Fruit fly (Drosophila melanogaster) whole organism, embryonic: ENCODE results near the gene CG34134.

ENCODE experiments used
- Atf-2 ChIP-seq: fragments of 200-800 bp; sonication (Bioruptor generic); optimal IDR thresholded peaks from 2 replicates; lab custom pipeline; 2016; ENCODE audit warnings: missing biosample characterization, missing genetic modification characterization
- CG12104 ChIP-seq: fragments of 200-800 bp; sonication (Bioruptor generic); optimal IDR thresholded peaks from 3 replicates; lab custom pipeline; 2016; ENCODE audit warnings: missing biosample characterization, missing genetic modification characterization
- CG12236 ChIP-seq: fragments of 200-800 bp; sonication (Bioruptor generic); optimal IDR thresholded peaks from 2 replicates; lab custom pipeline; 2016; ENCODE audit warnings: missing biosample characterization, missing genetic modification characterization
- CG12769 ChIP-seq: fragments of 200-800 bp; sonication (Bioruptor generic); optimal IDR thresholded peaks from 2 replicates; lab custom pipeline; 2019; ENCODE audit warnings: missing biosample characterization, mild to moderate bottlenecking, missing genetic modification characterization, moderate library complexity
- CG13123 ChIP-seq: fragments of 200-800 bp; sonication (Bioruptor generic); optimal IDR thresholded peaks from 2 replicates; lab custom pipeline; 2016; ENCODE audit warnings: missing biosample characterization, missing genetic modification characterization
- CG14014 ChIP-seq: fragments of 200-800 bp; sonication (Bioruptor generic); IDR thresholded peaks from 2 replicates; pipeline ENCODE4 v1.3.6; 2022; ENCODE audit warnings: missing biosample characterization, missing genetic modification characterization
- CG14965 ChIP-seq: fragments of 200-800 bp; sonication (Bioruptor generic); optimal IDR thresholded peaks from 2 replicates; lab custom pipeline; 2016; ENCODE audit warnings: missing biosample characterization, missing genetic modification characterization, borderline replicate concordance
- CG15696 ChIP-seq: fragments of 200-800 bp; sonication (Bioruptor generic); optimal IDR thresholded peaks from 2 replicates; lab custom pipeline; 2019; ENCODE audit warnings: missing biosample characterization, mild to moderate bottlenecking, missing genetic modification characterization, moderate library complexity
- CG17612 ChIP-seq: fragments of 200-800 bp; sonication (Bioruptor generic); IDR thresholded peaks from 2 replicates; pipeline ENCODE4 v1.3.6; 2022; ENCODE audit warnings: missing biosample characterization, missing genetic modification characterization
- CG30431 ChIP-seq: fragments of 200-800 bp; sonication (Bioruptor generic); optimal IDR thresholded peaks from 2 replicates; lab custom pipeline; 2017; ENCODE audit warnings: missing biosample characterization, missing genetic modification characterization
- CG31441 ChIP-seq: fragments of 200-800 bp; sonication (Bioruptor generic); IDR thresholded peaks from 2 replicates; pipeline ENCODE4 v1.3.6; 2022; ENCODE audit warnings: missing biosample characterization, missing genetic modification characterization
- CG32772 ChIP-seq: fragments of 200-800 bp; sonication (Bioruptor generic); IDR thresholded peaks from 2 replicates; pipeline ENCODE4 v1.3.6; 2022; ENCODE audit warnings: missing biosample characterization, missing genetic modification characterization
- CG3847 ChIP-seq: fragments of 200-800 bp; sonication (Bioruptor generic); IDR thresholded peaks from 2 replicates; pipeline ENCODE4 v1.3.6; 2022; ENCODE audit warnings: missing biosample characterization, missing genetic modification characterization
- CG4282 ChIP-seq: fragments of 200-800 bp; sonication (Bioruptor generic); optimal IDR thresholded peaks from 2 replicates; lab custom pipeline; 2016; ENCODE audit warnings: missing biosample characterization, missing genetic modification characterization
- CG4617 ChIP-seq: fragments of 200-800 bp; sonication (Bioruptor generic); optimal IDR thresholded peaks from 3 replicates; lab custom pipeline; 2016; ENCODE audit warnings: missing biosample characterization, missing genetic modification characterization, borderline replicate concordance
- CG4730 ChIP-seq: fragments of 200-800 bp; sonication (Bioruptor generic); IDR thresholded peaks from 2 replicates; pipeline ENCODE4 v1.3.6; 2022; ENCODE audit warnings: missing biosample characterization, missing genetic modification characterization
- CG7357 ChIP-seq: fragments of 200-800 bp; sonication (Bioruptor generic); IDR thresholded peaks from 3 replicates; pipeline ENCODE4 v1.3.6; 2022; ENCODE audit warnings: missing biosample characterization, missing genetic modification characterization
- CG7963 ChIP-seq: fragments of 200-800 bp; sonication (Bioruptor generic); IDR thresholded peaks from 3 replicates; pipeline ENCODE4 v1.3.6; 2022; ENCODE audit warnings: missing biosample characterization, missing genetic modification characterization; ENCODE audit not compliant: partially characterized antibody
- CG8388 ChIP-seq: fragments of 200-800 bp; sonication (Bioruptor generic); optimal IDR thresholded peaks from 2 replicates; lab custom pipeline; 2019; ENCODE audit warnings: missing biosample characterization, mild to moderate bottlenecking, missing genetic modification characterization, moderate library complexity
- CG8924 ChIP-seq: fragments of 200-800 bp; optimal IDR thresholded peaks from 3 replicates; lab custom pipeline; 2019; ENCODE audit warnings: missing biosample characterization, mild to moderate bottlenecking, missing genetic modification characterization, moderate library complexity
- CG9609 ChIP-seq: fragments of 200-800 bp; sonication (Bioruptor generic); optimal IDR thresholded peaks from 3 replicates; lab custom pipeline; 2016; ENCODE audit warnings: missing biosample characterization, missing genetic modification characterization
- CG9876 ChIP-seq: fragments of 200-800 bp; sonication (Bioruptor generic); optimal IDR thresholded peaks from 2 replicates; lab custom pipeline; 2016; ENCODE audit warnings: missing biosample characterization, missing genetic modification characterization
- CTCF ChIP-seq: fragments of 200-800 bp; sonication (Bioruptor generic); optimal IDR thresholded peaks from 2 replicates; lab custom pipeline; 2017; ENCODE audit warnings: missing biosample characterization, mild to moderate bottlenecking, missing genetic modification characterization, moderate library complexity
- Doc2 ChIP-seq: fragments of 200-800 bp; sonication (Bioruptor generic); IDR thresholded peaks from 2 replicates; pipeline ENCODE4 v1.3.6; 2022; ENCODE audit warnings: missing biosample characterization, missing genetic modification characterization
- Elba2 ChIP-seq: fragments of 200-800 bp; sonication (Bioruptor generic); optimal IDR thresholded peaks from 3 replicates; lab custom pipeline; 2016; ENCODE audit warnings: missing biosample characterization, missing genetic modification characterization
- Gug ChIP-seq: fragments of 200-800 bp; sonication (Bioruptor generic); IDR thresholded peaks from 4 replicates; pipeline ENCODE4 v1.3.6; 2022; ENCODE audit warnings: missing biosample characterization, missing genetic modification characterization
- HLH4C ChIP-seq: fragments of 200-800 bp; sonication (Bioruptor generic); IDR thresholded peaks from 3 replicates; pipeline ENCODE4 v1.3.6; 2022; ENCODE audit warnings: missing biosample characterization, missing genetic modification characterization; ENCODE audit not compliant: partially characterized antibody
- Hr51 ChIP-seq, 2 experiments: fragments of 200-800 bp; sonication (Bioruptor generic); optimal IDR thresholded peaks; 2 replicates in 1 of 2; 3 replicates in 1 of 2; lab custom pipeline; 2016 to 2018; ENCODE audit warnings: missing biosample characterization in 2 of 2, missing genetic modification characterization in 2 of 2, mild to moderate bottlenecking in 1 of 2, moderate library complexity in 1 of 2
- MESR4 ChIP-seq: fragments of 200-800 bp; sonication (Bioruptor generic); optimal IDR thresholded peaks from 2 replicates; lab custom pipeline; 2018; ENCODE audit warnings: missing biosample characterization, mild to moderate bottlenecking, missing genetic modification characterization, moderate library complexity
- Mes4 ChIP-seq: fragments of 200-800 bp; sonication (Bioruptor generic); optimal IDR thresholded peaks from 2 replicates; lab custom pipeline; 2016; ENCODE audit warnings: missing biosample characterization, missing genetic modification characterization
- NfI ChIP-seq: fragments of 200-800 bp; sonication (Bioruptor generic); optimal IDR thresholded peaks from 3 replicates; lab custom pipeline; 2018; ENCODE audit warnings: missing biosample characterization, mild to moderate bottlenecking, missing genetic modification characterization, moderate library complexity
- Opbp ChIP-seq: fragments of 200-800 bp; sonication (Bioruptor generic); IDR thresholded peaks from 3 replicates; pipeline ENCODE4 v1.3.6; 2022; ENCODE audit warnings: missing biosample characterization, missing genetic modification characterization; ENCODE audit not compliant: partially characterized antibody
- Side ChIP-seq: fragments of 200-800 bp; sonication (Bioruptor generic); optimal IDR thresholded peaks from 2 replicates; lab custom pipeline; 2016; ENCODE audit warnings: missing biosample characterization, missing genetic modification characterization
- Sry-δ ChIP-seq: fragments of 200-800 bp; sonication (Bioruptor generic); optimal IDR thresholded peaks from 2 replicates; lab custom pipeline; 2016; ENCODE audit warnings: missing biosample characterization, missing genetic modification characterization
- btn ChIP-seq: fragments of 200-800 bp; sonication (Bioruptor generic); optimal IDR thresholded peaks from 2 replicates; lab custom pipeline; 2016; ENCODE audit warnings: missing biosample characterization, missing genetic modification characterization
- cas ChIP-seq: fragments of 200-800 bp; sonication (Bioruptor generic); IDR thresholded peaks from 2 replicates; pipeline ENCODE4 v1.3.6; 2022; ENCODE audit warnings: missing biosample characterization, missing genetic modification characterization
- chif ChIP-seq, 2 experiments: fragments of 200-800 bp; sonication (Bioruptor generic); optimal IDR thresholded peaks; 3 replicates each; lab custom pipeline; 2016; ENCODE audit warnings: missing biosample characterization in 2 of 2, missing genetic modification characterization in 2 of 2
- crp ChIP-seq, 2 experiments: fragments of 200-800 bp; sonication (Bioruptor generic); optimal IDR thresholded peaks; 2 replicates in 1 of 2; 3 replicates in 1 of 2; lab custom pipeline; 2017; ENCODE audit warnings: missing biosample characterization in 2 of 2, missing genetic modification characterization in 2 of 2, mild to moderate bottlenecking in 1 of 2, moderate library complexity in 1 of 2
- dan ChIP-seq: fragments of 200-800 bp; sonication (Bioruptor generic); IDR thresholded peaks from 2 replicates; pipeline ENCODE4 v1.3.6; 2022; ENCODE audit warnings: missing biosample characterization, missing genetic modification characterization
- dmrt99B ChIP-seq: fragments of 200-800 bp; sonication (Bioruptor generic); optimal IDR thresholded peaks from 2 replicates; lab custom pipeline; 2018; ENCODE audit warnings: missing biosample characterization, mild to moderate bottlenecking, missing genetic modification characterization, moderate library complexity
- insv ChIP-seq, 2 experiments: fragments of 200-800 bp; sonication (Bioruptor generic); optimal IDR thresholded peaks; 3 replicates each; lab custom pipeline; 2016 to 2018; ENCODE audit warnings: missing biosample characterization in 2 of 2, missing genetic modification characterization in 2 of 2
- inv ChIP-seq: fragments of 200-800 bp; sonication (Bioruptor generic); IDR thresholded peaks from 2 replicates; pipeline ENCODE4 v1.3.6; 2022; ENCODE audit warnings: missing biosample characterization, missing genetic modification characterization; ENCODE audit not compliant: partially characterized antibody
- jing ChIP-seq: fragments of 200-800 bp; sonication (Bioruptor generic); optimal IDR thresholded peaks from 2 replicates; lab custom pipeline; 2018; ENCODE audit warnings: missing biosample characterization, mild to moderate bottlenecking, missing genetic modification characterization
- maf-S ChIP-seq: fragments of 200-800 bp; sonication (Bioruptor generic); optimal IDR thresholded peaks from 2 replicates; lab custom pipeline; 2016; ENCODE audit warnings: missing biosample characterization, missing genetic modification characterization
- pfk ChIP-seq: fragments of 200-800 bp; sonication (Bioruptor generic); optimal IDR thresholded peaks from 2 replicates; lab custom pipeline; 2018; ENCODE audit warnings: missing biosample characterization, mild to moderate bottlenecking, missing genetic modification characterization, moderate library complexity
- pho ChIP-seq: fragments of 200-800 bp; sonication (Bioruptor generic); optimal IDR thresholded peaks from 2 replicates; lab custom pipeline; 2016; ENCODE audit warnings: missing biosample characterization, missing genetic modification characterization
- pita ChIP-seq: fragments of 200-800 bp; sonication (Bioruptor generic); optimal IDR thresholded peaks from 2 replicates; lab custom pipeline; 2017; ENCODE audit warnings: missing biosample characterization, mild to moderate bottlenecking, missing genetic modification characterization
- sens ChIP-seq: fragments of 200-800 bp; sonication (Bioruptor generic); peaks from one replicate; lab custom pipeline; 2016; ENCODE audit warnings: missing biosample characterization, missing genetic modification characterization
- stwl ChIP-seq: fragments of 200-800 bp; sonication (Bioruptor generic); optimal IDR thresholded peaks from 3 replicates; lab custom pipeline; 2018; ENCODE audit warnings: missing biosample characterization, mild to moderate bottlenecking, missing genetic modification characterization, moderate library complexity
- zf30C ChIP-seq: fragments of 200-800 bp; sonication (Bioruptor generic); optimal IDR thresholded peaks from 3 replicates; lab custom pipeline; 2018; ENCODE audit warnings: missing biosample characterization, mild to moderate bottlenecking, missing genetic modification characterization

The CG34134 gene

DNA sequence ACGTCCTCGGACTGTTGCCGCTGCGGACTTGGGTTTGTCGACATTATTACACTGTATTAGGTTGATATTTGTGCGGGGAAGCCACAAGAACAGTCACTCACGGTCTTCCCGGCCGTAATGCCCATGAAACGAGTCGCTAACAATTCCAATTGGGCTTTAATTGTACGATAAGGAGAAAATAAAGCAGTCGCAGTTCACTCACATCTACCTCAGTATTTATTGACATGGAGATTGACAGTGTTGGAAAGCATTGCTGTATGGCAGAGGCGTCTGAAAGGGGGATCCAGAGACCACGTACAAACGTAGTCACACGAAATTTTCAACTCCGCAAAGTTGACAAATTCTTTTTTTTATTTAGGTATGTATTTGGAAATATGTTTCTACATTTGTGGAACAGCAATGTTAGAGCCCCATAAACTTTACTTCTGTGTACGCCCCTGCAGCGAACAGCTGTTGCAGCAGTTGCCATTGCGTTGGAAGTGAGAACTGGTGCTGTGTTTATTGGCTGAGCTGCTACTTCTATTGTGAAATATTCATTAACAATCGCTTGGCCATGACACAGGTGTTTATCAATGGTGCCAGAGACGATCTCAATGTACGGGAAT lies 22.2 kb upstream of the CG34134 start, which contains the start of the genes CG8372 and CG8360 (continued):
- TF ChIP-seq zf30C (peak; percentile 37), CG7963 (no peak), CG31441 (GFP tag; lab: Robert Waterston, UW) (peak; percentile 98), CG8388 (peak; percentile 97), CG9876 (GFP tag; lab: Kevin White, UChicago) (peak; percentile 99), pfk (GFP tag; lab: Kevin White, UChicago) (peak; percentile 59), CG13123 (GFP tag; lab: Kevin White, UChicago) (peak; percentile 98), Opbp (GFP tag; lab: Robert Waterston, UW) (no peak; the same call in 2 of the 3 replicates), CG4617 (GFP tag; lab: Kevin White, UChicago) (peak; percentile 99), Side (GFP tag; lab: Kevin White, UChicago) (peak; percentile 99), Elba2 (peak; percentile 99), MESR4 (GFP tag; lab: Kevin White, UChicago) (peak; percentile 93), CG4730 (GFP tag; lab: Robert Waterston, UW) (peak; percentile 99), jing (GFP tag; lab: Kevin White, UChicago) (peak; percentile 99), CTCF (GFP tag; lab: Kevin White, UChicago) (peak; percentile 76), CG3847 (peak; percentile 99), CG9609 (GFP tag; lab: Kevin White, UChicago) (peak; percentile 99), Doc2 (GFP tag; lab: Robert Waterston, UW) (peak; percentile 94), pho (GFP tag; lab: Kevin White, UChicago) (peak; percentile 99), CG8924 (tag; lab: Kevin White, UChicago) (peak; percentile 98), pita (GFP tag; lab: Kevin White, UChicago) (no peak), CG14965 (GFP tag; lab: Kevin White, UChicago) (peak; percentile 90), inv (GFP tag; lab: Robert Waterston, UW) (peak; percentile 46; the same call in 1 of the 2 replicates), maf-S (GFP tag; lab: Kevin White, UChicago) (peak; percentile 99), CG12104 (peak; percentile 97), cas (GFP tag; lab: Robert Waterston, UW) (peak; percentile 97), CG32772 (GFP tag; lab: Robert Waterston, UW) (peak; percentile 99), btn (GFP tag; lab: Kevin White, UChicago) (peak; percentile 98), dmrt99B (tag; lab: Kevin White, UChicago) (peak; percentile 98), crp (GFP tag; optimal IDR thresholded peaks at IDR 0.05; lab: Kevin White, UChicago) (peak; percentile 90 to 95), CG15696 (tag; lab: Kevin White, UChicago) (peak; percentile 96), Sry-δ (GFP tag; lab: Kevin White, UChicago) (peak; percentile 85), insv (GFP tag; optimal IDR thresholded peaks at IDR 0.05; lab: Kevin White, UChicago) (peak; percentile 61 to 77), CG17612 (GFP tag; lab: Robert Waterston, UW) (peak; percentile 97), Mes4 (GFP tag; lab: Kevin White, UChicago) (peak; percentile 98), CG12236 (GFP tag; lab: Kevin White, UChicago) (peak; percentile 99), CG7357 (peak; percentile 95), sens (GFP tag; lab: Kevin White, UChicago) (peak; percentile 100), HLH4C (GFP tag; lab: Robert Waterston, UW) (0 out of 3 replicates have a peak, but pooled peaks have one; percentile 20), dan (peak; percentile 96), CG30431 (GFP tag; lab: Kevin White, UChicago) (peak; percentile 98), CG12769 (tag; lab: Kevin White, UChicago) (peak; percentile 98), stwl (tag; lab: Kevin White, UChicago) (peak; percentile 92), Hr51 (GFP tag; optimal IDR thresholded peaks at IDR 0.05; lab: Kevin White, UChicago) (peak; percentile 99), Atf-2 (GFP tag; lab: Kevin White, UChicago) (peak; percentile 99), CG4282 (GFP tag; lab: Kevin White, UChicago) (peak; percentile 98), Gug (peak; percentile 99), CG14014 (GFP tag; lab: Robert Waterston, UW) (peak; percentile 99), chif (GFP tag; optimal IDR thresholded peaks at IDR 0.05; lab: Kevin White, UChicago) (peak; percentile 99), NfI (GFP tag; lab: Kevin White, UChicago) (peak; percentile 99)
